Fruit fly (Drosophila melanogaster) whole organism, pupa: Measurements from ENCODE around the gene CG13794.

Experiments used
- CG10348 ChIP-seq: fragments of 200-800 bp; sonication (Bioruptor generic); IDR thresholded peaks from 2 replicates; pipeline ENCODE4 v1.3.6; 2022; ENCODE audit warnings: missing biosample characterization, missing genetic modification characterization
- CG12605 ChIP-seq: fragments of 200-800 bp; sonication (Bioruptor generic); IDR thresholded peaks from 2 replicates; pipeline ENCODE4 v1.3.6; 2022; ENCODE audit warnings: missing biosample characterization, missing genetic modification characterization
- CG13204 ChIP-seq: fragments of 200-800 bp; sonication (Bioruptor generic); optimal IDR thresholded peaks from 2 replicates; lab custom pipeline; 2018; ENCODE audit warnings: missing biosample characterization, mild to moderate bottlenecking, missing genetic modification characterization, moderate library complexity
- CG14655 ChIP-seq: fragments of 200-800 bp; sonication (Bioruptor generic); optimal IDR thresholded peaks from 3 replicates; lab custom pipeline; 2017; ENCODE audit warnings: mild to moderate bottlenecking, missing biosample characterization, missing genetic modification reagents, missing genetic modification characterization
- CG15710 ChIP-seq: fragments of 200-800 bp; sonication (Bioruptor generic); optimal IDR thresholded peaks from 2 replicates; lab custom pipeline; 2018; ENCODE audit warnings: missing biosample characterization, mild to moderate bottlenecking, missing genetic modification characterization, moderate library complexity
- CG17806 ChIP-seq: fragments of 200-800 bp; sonication (Bioruptor generic); optimal IDR thresholded peaks from 2 replicates; lab custom pipeline; 2018; ENCODE audit warnings: missing biosample characterization, mild to moderate bottlenecking, missing genetic modification characterization, moderate library complexity
- CG32121 ChIP-seq: fragments of 200-800 bp; sonication (Bioruptor generic); IDR thresholded peaks from 2 replicates; pipeline ENCODE4 v1.3.6; 2022; ENCODE audit warnings: missing biosample characterization, missing genetic modification characterization
- CG34367 ChIP-seq: fragments of 200-800 bp; sonication (Bioruptor generic); optimal IDR thresholded peaks from 2 replicates; lab custom pipeline; 2018; ENCODE audit warnings: missing biosample characterization, mild to moderate bottlenecking, missing genetic modification characterization
- CG4496 ChIP-seq: fragments of 200-800 bp; sonication (Bioruptor generic); IDR thresholded peaks from 3 replicates; pipeline ENCODE4 v1.3.6; 2022; ENCODE audit warnings: missing biosample characterization, missing genetic modification characterization
- CG8159 ChIP-seq: fragments of 200-800 bp; sonication (Bioruptor generic); optimal IDR thresholded peaks from 3 replicates; lab custom pipeline; 2018; ENCODE audit warnings: missing biosample characterization, mild to moderate bottlenecking, missing genetic modification characterization, moderate library complexity
- CG8301 ChIP-seq: fragments of 200-800 bp; sonication (Bioruptor generic); optimal IDR thresholded peaks from 2 replicates; lab custom pipeline; 2018; ENCODE audit warnings: missing biosample characterization, mild to moderate bottlenecking, missing genetic modification characterization
- CG9948 ChIP-seq: fragments of 200-800 bp; sonication (Bioruptor generic); optimal IDR thresholded peaks from 2 replicates; lab custom pipeline; 2018; ENCODE audit warnings: missing biosample characterization, mild to moderate bottlenecking, missing genetic modification characterization, moderate library complexity
- D1 ChIP-seq: fragments of 200-800 bp; sonication (Bioruptor generic); optimal IDR thresholded peaks from 2 replicates; lab custom pipeline; 2018; ENCODE audit warnings: missing biosample characterization, mild to moderate bottlenecking, missing genetic modification characterization, moderate library complexity
- EcR ChIP-seq: fragments of 200-800 bp; sonication (Bioruptor generic); optimal IDR thresholded peaks from 3 replicates; lab custom pipeline; 2019; ENCODE audit warnings: missing biosample characterization, missing genetic modification characterization, mild to moderate bottlenecking, moderate library complexity, missing genetic modification reagents
- Ets98B ChIP-seq: fragments of 200-800 bp; sonication (Bioruptor generic); IDR thresholded peaks from 2 replicates; pipeline ENCODE4 v1.3.6; 2022; ENCODE audit warnings: missing biosample characterization, missing genetic modification characterization
- Pif1A ChIP-seq: fragments of 200-800 bp; sonication (Bioruptor generic); optimal IDR thresholded peaks from 3 replicates; lab custom pipeline; 2016; ENCODE audit warnings: missing biosample characterization, missing genetic modification characterization
- Pif1B ChIP-seq: fragments of 200-800 bp; sonication (Bioruptor generic); optimal IDR thresholded peaks from 3 replicates; lab custom pipeline; 2016; ENCODE audit warnings: missing biosample characterization, missing genetic modification characterization
- Snoo ChIP-seq: fragments of 200-800 bp; sonication (Bioruptor generic); optimal IDR thresholded peaks from 3 replicates; lab custom pipeline; 2017; ENCODE audit warnings: missing biosample characterization, mild to moderate bottlenecking, missing genetic modification characterization, inconsistent platforms
- fd96Ca ChIP-seq: fragments of 200-800 bp; sonication (Bioruptor generic); IDR thresholded peaks from 3 replicates; pipeline ENCODE4 v1.3.6; 2022; ENCODE audit warnings: missing biosample characterization, missing genetic modification characterization
- gl ChIP-seq: fragments of 200-800 bp; sonication (Bioruptor generic); optimal IDR thresholded peaks from 2 replicates; lab custom pipeline; 2018; ENCODE audit warnings: missing biosample characterization, mild to moderate bottlenecking, missing genetic modification characterization
- rn ChIP-seq: fragments of 200-800 bp; sonication (Bioruptor generic); IDR thresholded peaks from 2 replicates; pipeline ENCODE4 v1.3.6; 2022; ENCODE audit warnings: missing biosample characterization, missing genetic modification characterization

Gene CG13794

dm6 chr2L:7722723-7723122 is at the start of gene CG13794:
TSS of gene CG13794 (minus strand) at chr2L:7722823.
- TF ChIP-seq CG10348 (GFP tag; lab: Robert Waterston, UW) (no peak), Snoo (tag; lab: Kevin White, UChicago) (no peak), CG14655 (GFP tag; lab: Kevin White, UChicago) (no peak), CG13204 (GFP tag; lab: Kevin White, UChicago) (no peak), CG32121 (GFP tag; lab: Robert Waterston, UW) (no peak), CG8159 (no peak), CG15710 (tag; lab: Kevin White, UChicago) (no peak), Pif1A (GFP tag; lab: Kevin White, UChicago) (no peak), CG9948 (tag; lab: Kevin White, UChicago) (no peak), CG12605 (GFP tag; lab: Robert Waterston, UW) (no peak), CG17806 (tag; lab: Kevin White, UChicago) (no peak)

dm6 chr2L:7771891-7772290 is 49.3 kb upstream of the CG13794 start:
- TF ChIP-seq CG32121 (GFP tag; lab: Robert Waterston, UW) (no peak), CG8159 (peak; percentile 81)
- TF ChIP-seq, all 21 proteins: peak for 1

dm6 chr2L:7767328-7767727 is 44.7 kb upstream of the CG13794 start, which contains the start of gene CG7191:
TSS of gene CG7191 (plus strand) at chr2L:7767628.
- TF ChIP-seq CG4496 (GFP tag; lab: Robert Waterston, UW), result no peak
- no peak for TF ChIP-seq CG12605 (GFP tag; lab: Robert Waterston, UW)
- TF ChIP-seq CG10348 (GFP tag; lab: Robert Waterston, UW), result no peak
- no peak for TF ChIP-seq CG32121 (GFP tag; lab: Robert Waterston, UW)
- no peak for TF ChIP-seq Snoo (tag; lab: Kevin White, UChicago)
- no peak for TF ChIP-seq Pif1B (GFP tag; lab: Kevin White, UChicago)
- TF ChIP-seq gl (tag; lab: Kevin White, UChicago), result no peak
- no peak for TF ChIP-seq CG13204 (GFP tag; lab: Kevin White, UChicago)
- no peak for TF ChIP-seq Pif1A (GFP tag; lab: Kevin White, UChicago)
- no peak for TF ChIP-seq CG8301
- no peak for TF ChIP-seq fd96Ca (GFP tag; lab: Robert Waterston, UW)
- no peak for TF ChIP-seq CG15710 (tag; lab: Kevin White, UChicago)
- no peak for TF ChIP-seq CG17806 (tag; lab: Kevin White, UChicago)
- no peak for TF ChIP-seq CG9948 (tag; lab: Kevin White, UChicago)
- TF ChIP-seq CG34367 (tag; lab: Kevin White, UChicago), result no peak
- TF ChIP-seq CG8159, result no peak
- no peak for TF ChIP-seq D1
- no peak for TF ChIP-seq rn (GFP tag; lab: Robert Waterston, UW)
- TF ChIP-seq, all 21 proteins: peak for 0

- TF ChIP-seq CG32121 (GFP tag; lab: Robert Waterston, UW), result no peak
- no peak for TF ChIP-seq rn (GFP tag; lab: Robert Waterston, UW)
- no peak for TF ChIP-seq EcR (GFP tag; lab: Kevin White, UChicago)
- TF ChIP-seq gl (tag; lab: Kevin White, UChicago), result no peak
- TF ChIP-seq CG4496 (GFP tag; lab: Robert Waterston, UW), result peak; percentile 51; the same call in 2 of the 3 replicates
- peak; percentile 2 for TF ChIP-seq CG8159
Observed at dm6 chr2L:7756835-7757234, 34.2 kb upstream of the CG13794 start.

dm6 chr2L:7754539-7754938 is 31.9 kb upstream of the CG13794 start:
- TF ChIP-seq EcR (GFP tag; lab: Kevin White, UChicago), result no peak
- TF ChIP-seq CG15710 (tag; lab: Kevin White, UChicago), result no peak
- peak; percentile 69; the same call in 2 of the 3 replicates for TF ChIP-seq fd96Ca (GFP tag; lab: Robert Waterston, UW)
- no peak for TF ChIP-seq Pif1B (GFP tag; lab: Kevin White, UChicago)
- peak; percentile 31 for TF ChIP-seq CG14655 (GFP tag; lab: Kevin White, UChicago)
- TF ChIP-seq Pif1A (GFP tag; lab: Kevin White, UChicago), result no peak
- peak; percentile 5 for TF ChIP-seq CG9948 (tag; lab: Kevin White, UChicago)
- TF ChIP-seq gl (tag; lab: Kevin White, UChicago), result no peak
- no peak for TF ChIP-seq rn (GFP tag; lab: Robert Waterston, UW)
- peak; percentile 70; the same call in 2 of the 3 replicates for TF ChIP-seq CG4496 (GFP tag; lab: Robert Waterston, UW)
- peak; percentile 43 for TF ChIP-seq CG8301
- peak; percentile 27 for TF ChIP-seq CG17806 (tag; lab: Kevin White, UChicago)
- TF ChIP-seq CG8159, result peak; percentile 25
- TF ChIP-seq CG32121 (GFP tag; lab: Robert Waterston, UW), result peak; percentile 53; the same call in 1 of the 2 replicates
- TF ChIP-seq CG13204 (GFP tag; lab: Kevin White, UChicago), result no peak
- no peak for TF ChIP-seq D1
- TF ChIP-seq CG34367 (tag; lab: Kevin White, UChicago), result no peak
- peak; percentile 53 for TF ChIP-seq Ets98B (GFP tag; lab: Robert Waterston, UW)
- TF ChIP-seq CG10348 (GFP tag; lab: Robert Waterston, UW), result no peak
- TF ChIP-seq CG12605 (GFP tag; lab: Robert Waterston, UW), result no peak
- no peak for TF ChIP-seq Snoo (tag; lab: Kevin White, UChicago)
- TF ChIP-seq, all 21 proteins: peak for 9

- no peak for TF ChIP-seq CG34367 (tag; lab: Kevin White, UChicago)
- no peak for TF ChIP-seq CG9948 (tag; lab: Kevin White, UChicago)
- TF ChIP-seq Pif1B (GFP tag; lab: Kevin White, UChicago), result no peak
- TF ChIP-seq CG13204 (GFP tag; lab: Kevin White, UChicago), result no peak
- no peak for TF ChIP-seq CG32121 (GFP tag; lab: Robert Waterston, UW)
- TF ChIP-seq CG4496 (GFP tag; lab: Robert Waterston, UW), result no peak
- no peak for TF ChIP-seq Ets98B (GFP tag; lab: Robert Waterston, UW)
- TF ChIP-seq Snoo (tag; lab: Kevin White, UChicago), result no peak
- no peak for TF ChIP-seq CG8301
Observed at dm6 chr2L:7753874-7754273, 31.3 kb upstream of the CG13794 start, which contains the start of gene CG46025. TSS of gene CG46025 (plus strand) at chr2L:7754174.
